Fruit fly (Drosophila melanogaster): Measurements from ENCODE around the gene RFeSP.

DNA sequence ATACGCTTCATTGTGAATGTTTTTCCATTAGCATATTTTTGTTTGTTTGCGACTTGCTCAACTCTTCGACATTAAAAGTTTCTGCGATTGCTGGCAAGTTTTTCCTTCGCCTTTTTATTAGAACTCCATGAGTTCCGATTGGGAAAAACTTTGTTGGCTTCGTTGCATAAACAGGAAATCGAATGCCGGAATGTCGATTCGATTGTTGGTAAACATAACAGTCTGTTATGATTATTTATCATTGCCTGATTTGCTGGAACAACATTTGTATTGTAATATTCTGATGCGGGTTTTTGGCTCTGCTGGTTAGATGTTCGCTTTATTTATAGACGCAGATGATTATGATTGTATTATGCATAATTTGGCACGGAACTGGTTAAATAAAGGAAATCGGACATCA, 34.2 kb downstream of the RFeSP start:
- TF ChIP-seq ss (GFP tag; optimal IDR thresholded peaks at IDR 0.05) (no peak), CG3032 (tag; optimal IDR thresholded peaks at IDR 0.05) (no peak), cyc (GFP tag; optimal IDR thresholded peaks at IDR 0.05) (no peak), Lpt (GFP tag; optimal IDR thresholded peaks at IDR 0.05) (no peak), Gug (GFP tag; IDR thresholded peaks at IDR 0.05) (no peak), Sox102F (GFP tag; optimal IDR thresholded peaks at IDR 0.05) (no peak), CG8319 (GFP tag; optimal IDR thresholded peaks at IDR 0.05) (no peak), CG10669 (GFP tag; optimal IDR thresholded peaks at IDR 0.05) (no peak), salr (GFP tag; optimal IDR thresholded peaks at IDR 0.05) (no peak), CG10631 (GFP tag; optimal IDR thresholded peaks at IDR 0.05) (no peak), CG6854 (GFP tag; optimal IDR thresholded peaks at IDR 0.05) (no peak), esn (GFP tag; optimal IDR thresholded peaks at IDR 0.05) (no peak), Met (GFP tag; optimal IDR thresholded peaks at IDR 0.05) (no peak), Sox15 (GFP tag; optimal IDR thresholded peaks at IDR 0.05) (no peak)

All from whole organism, prepupa.